Worm (Caenorhabditis elegans): ENCODE measurements around the gene F19B6.10.

The F19B6.10 gene

DNA sequence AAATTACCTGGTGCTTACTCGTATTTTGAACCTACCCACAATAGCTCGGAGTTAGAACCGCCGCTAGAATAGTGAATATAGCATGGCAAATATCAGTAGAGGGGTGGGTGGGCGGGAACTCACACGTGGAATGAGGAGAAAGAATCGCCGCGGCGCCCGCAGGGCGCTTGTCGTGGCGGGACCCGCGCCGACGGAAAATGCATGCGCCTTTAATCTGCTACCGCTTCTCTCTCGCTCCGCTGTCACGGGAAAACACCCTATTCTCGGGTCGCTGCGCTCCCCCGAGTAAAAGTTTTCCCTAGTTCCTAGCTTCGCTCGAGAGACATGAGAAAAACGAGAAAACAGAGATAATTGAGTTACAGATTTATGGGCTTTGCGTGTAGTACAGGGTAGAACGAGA, 42.2 kb upstream of the F19B6.10 start:
- TF ChIP-seq egrh-3 (GFP tag; IDR thresholded peaks at IDR 0.05), result peak; percentile 66; the same call in 1 of the 2 replicates
- peak; percentile 74; the same call in 1 of the 2 replicates for TF ChIP-seq cebp-2 (GFP tag; IDR thresholded peaks at IDR 0.05)

DNA sequence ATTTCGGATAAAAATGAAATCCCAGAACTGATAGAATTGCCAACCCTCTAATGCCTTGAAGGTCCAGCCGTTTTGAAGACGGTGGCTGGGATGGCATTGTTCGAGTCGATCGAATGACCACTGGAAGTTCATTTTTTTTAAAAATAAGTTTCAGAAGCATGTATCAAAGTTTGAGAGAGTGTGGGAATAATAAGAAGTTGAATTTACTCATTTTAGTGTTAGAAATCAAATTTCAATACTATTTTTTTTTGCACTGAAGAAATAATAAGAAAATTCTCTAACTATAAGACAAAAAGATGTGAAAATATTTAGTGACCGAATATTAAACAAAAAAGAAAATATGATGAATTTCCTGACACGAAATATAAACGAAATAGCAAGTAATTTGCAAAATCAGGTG, 35.8 kb upstream of the F19B6.10 start, which contains the start of gene oac-59:
Gene oac-59, minus strand, starts transcription at position 101 of the 400 bp plus-strand sequence.
- no peak for TF ChIP-seq B0261.1 (tag; optimal IDR thresholded peaks at IDR 0.05)
- TF ChIP-seq F37B4.10 (GFP tag; IDR thresholded peaks at IDR 0.05), result no peak
- no peak for TF ChIP-seq cebp-1 (GFP tag; IDR thresholded peaks at IDR 0.05)
- no peak for TF ChIP-seq cebp-1 (tag; optimal IDR thresholded peaks at IDR 0.05)
- TF ChIP-seq die-1 (tag; optimal IDR thresholded peaks at IDR 0.05), result no peak
- TF ChIP-seq K12H6.12 (tag; optimal IDR thresholded peaks at IDR 0.05), result no peak
- no peak for TF ChIP-seq ets-4 (GFP tag; optimal IDR thresholded peaks at IDR 0.05)
- no peak for TF ChIP-seq mxl-1 (tag; optimal IDR thresholded peaks at IDR 0.05)
- no peak for TF ChIP-seq lin-54 (GFP tag; optimal IDR thresholded peaks at IDR 0.05)
- no peak for TF ChIP-seq ztf-26 (tag; optimal IDR thresholded peaks at IDR 0.05)
- TF ChIP-seq nhr-179 (tag; optimal IDR thresholded peaks at IDR 0.05), result no peak
- no peak for TF ChIP-seq hmg-20 (GFP tag; IDR thresholded peaks at IDR 0.05)
- TF ChIP-seq madf-10 (tag; optimal IDR thresholded peaks at IDR 0.05), result no peak
- TF ChIP-seq snpc-1.1 (tag; optimal IDR thresholded peaks at IDR 0.05; ENCODE audit: insufficient read depth), result no peak
- no peak for TF ChIP-seq aptf-3 (GFP tag; IDR thresholded peaks at IDR 0.05)
- TF ChIP-seq T07F8.4 (tag; optimal IDR thresholded peaks at IDR 0.05), result no peak
- TF ChIP-seq tlf-1 (GFP tag; optimal IDR thresholded peaks at IDR 0.05), result no peak
- TF ChIP-seq ceh-79 (tag; optimal IDR thresholded peaks at IDR 0.05), result no peak
- TF ChIP-seq B0336.3 (GFP tag; IDR thresholded peaks at IDR 0.05), result no peak
- TF ChIP-seq bed-1 (GFP tag; IDR thresholded peaks at IDR 0.05), result no peak

DNA sequence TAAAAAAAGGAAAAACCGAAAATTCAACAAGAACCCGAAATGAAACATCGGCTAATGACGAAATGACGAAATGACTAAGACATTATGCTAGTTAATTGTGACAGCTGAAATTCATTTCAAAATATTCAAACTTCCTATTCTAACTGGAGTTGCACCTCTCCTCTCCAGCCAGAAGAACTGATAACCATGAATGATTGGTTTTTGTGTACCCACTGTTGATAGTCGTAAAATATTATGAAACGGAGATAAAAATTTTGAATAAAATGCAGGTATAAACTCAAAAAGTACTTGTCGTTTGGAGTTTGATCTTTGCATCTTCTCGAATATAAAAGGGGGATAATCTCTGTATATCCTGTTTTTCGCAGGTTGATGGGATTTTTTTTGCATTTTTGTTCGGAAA, 34.1 kb upstream of the F19B6.10 start:
- TF ChIP-seq ztf-26 (tag; optimal IDR thresholded peaks at IDR 0.05) (no peak), repo-1 (tag; optimal IDR thresholded peaks at IDR 0.05) (no peak), B0261.1 (tag; optimal IDR thresholded peaks at IDR 0.05) (no peak), nhr-80 (tag; optimal IDR thresholded peaks at IDR 0.05) (peak; percentile 66), cebp-1 (GFP tag; IDR thresholded peaks at IDR 0.05) (no peak), cebp-1 (tag; optimal IDR thresholded peaks at IDR 0.05) (peak; percentile 59)

DNA sequence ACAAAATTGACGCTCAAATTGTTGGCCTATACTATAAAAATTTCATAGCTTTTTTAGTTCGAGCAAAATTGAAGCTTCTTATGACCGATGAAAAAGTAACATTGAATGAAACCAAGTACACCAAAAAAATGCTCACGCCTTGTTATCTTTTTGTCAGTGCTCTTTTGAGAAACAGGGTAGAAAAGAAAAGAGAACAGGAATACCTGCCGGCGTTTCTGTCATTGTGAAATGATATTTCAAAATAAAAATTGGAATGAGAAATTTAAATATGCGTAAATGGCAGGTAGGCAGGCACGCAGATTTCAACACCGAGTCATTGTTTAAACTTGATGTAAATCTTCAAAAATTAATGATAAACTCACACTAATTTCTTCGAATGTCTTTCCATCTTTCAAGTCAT, 32.2 kb upstream of the F19B6.10 start:
- peak; percentile 71 for TF ChIP-seq nhr-80 (tag; optimal IDR thresholded peaks at IDR 0.05)
- TF ChIP-seq cebp-1 (GFP tag; IDR thresholded peaks at IDR 0.05), result peak; percentile 53; the same call in 1 of the 2 replicates
- peak; percentile 76 for TF ChIP-seq cebp-1 (tag; optimal IDR thresholded peaks at IDR 0.05)
- no peak for TF ChIP-seq B0035.1 (tag; optimal IDR thresholded peaks at IDR 0.05)

DNA sequence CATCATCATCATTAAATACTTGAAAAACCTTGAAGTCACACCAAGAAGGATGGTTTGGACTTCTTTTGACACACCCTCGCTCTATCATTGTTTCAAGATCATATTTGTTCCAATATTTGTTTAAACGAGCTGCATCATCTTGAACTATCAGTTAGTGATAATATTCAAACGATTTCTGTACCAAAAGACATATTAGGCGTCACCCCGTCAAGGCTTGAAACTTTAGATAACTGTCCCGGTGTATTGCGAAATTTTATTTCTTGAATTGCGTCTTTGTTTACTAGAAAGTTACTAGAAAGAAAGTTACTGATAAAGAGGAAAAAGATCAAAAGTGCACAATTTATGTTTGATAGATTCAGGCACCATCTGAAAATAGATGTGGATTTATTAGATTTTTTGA, 31.0 kb upstream of the F19B6.10 start:
- peak; percentile 29 for TF ChIP-seq pha-4 (tag; optimal IDR thresholded peaks at IDR 0.05)
- no peak for TF ChIP-seq athp-1 (tag; optimal IDR thresholded peaks at IDR 0.05)
- no peak for TF ChIP-seq nhr-120 (GFP tag; IDR thresholded peaks at IDR 0.05)
- TF ChIP-seq ceh-79 (tag; optimal IDR thresholded peaks at IDR 0.05), result no peak
- TF ChIP-seq unc-62 (GFP tag; optimal IDR thresholded peaks at IDR 0.05), result peak; percentile 52
- no peak for TF ChIP-seq F57A8.1 (GFP tag; optimal IDR thresholded peaks at IDR 0.05)
- TF ChIP-seq nhr-80 (tag; optimal IDR thresholded peaks at IDR 0.05), result peak; percentile 79
- TF ChIP-seq nfyb-1 (GFP tag; IDR thresholded peaks at IDR 0.05), result 0 out of 2 replicates have a peak, but pooled peaks have one; percentile 26
- TF ChIP-seq zfh-2 (GFP tag; conservative IDR thresholded peaks at IDR 0.05), result no peak
- peak; percentile 93 for TF ChIP-seq cebp-1 (GFP tag; IDR thresholded peaks at IDR 0.05)
- peak; percentile 95 for TF ChIP-seq cebp-1 (tag; optimal IDR thresholded peaks at IDR 0.05)
- TF ChIP-seq ceh-40 (GFP tag; IDR thresholded peaks at IDR 0.05), result no peak
- no peak for TF ChIP-seq hrde-1 (tag; optimal IDR thresholded peaks at IDR 0.05; ENCODE audit: borderline replicate concordance)
- no peak for TF ChIP-seq lin-35 (GFP tag; optimal IDR thresholded peaks at IDR 0.05)
- no peak for TF ChIP-seq lin-26 (GFP tag; IDR thresholded peaks at IDR 0.05)

Measured in whole organism, young adult.